Worm (Caenorhabditis elegans) whole organism, L3 larva: Measurements from ENCODE around the gene C47E8.1.

Experiments
- R02D3.7 ChIP-seq: fragments of 150-350 bp; optimal IDR thresholded peaks from 2 replicates; lab custom pipeline; 2014; ENCODE audit warnings: missing biosample characterization, missing genetic modification characterization
- ZK546.5 ChIP-seq: sonication (generic microtip); optimal IDR thresholded peaks from 2 replicates; lab custom pipeline; 2017; ENCODE audit warnings: missing biosample characterization, missing genetic modification characterization
- aly-2 ChIP-seq: fragments of 150-350 bp; optimal IDR thresholded peaks from 2 replicates; lab custom pipeline; 2014; ENCODE audit warnings: missing biosample characterization, missing genetic modification characterization
- ama-1 ChIP-seq: fragments of 150-350 bp; optimal IDR thresholded peaks from 2 replicates; lab custom pipeline; 2018
- ceh-28 ChIP-seq: fragments of 150-350 bp; optimal IDR thresholded peaks from 2 replicates; lab custom pipeline; 2014; ENCODE audit warnings: missing biosample characterization, missing genetic modification reagents, missing genetic modification characterization
- ceh-82 ChIP-seq: fragments of 150-350 bp; optimal IDR thresholded peaks from 2 replicates; lab custom pipeline; 2014; ENCODE audit warnings: missing biosample characterization, missing genetic modification characterization
- ceh-9 ChIP-seq: sonication (generic microtip); optimal IDR thresholded peaks from 2 replicates; lab custom pipeline; 2018; ENCODE audit warnings: missing biosample characterization, missing genetic modification characterization
- daf-12 ChIP-seq: fragments of 150-350 bp; optimal IDR thresholded peaks from 2 replicates; lab custom pipeline; 2014; ENCODE audit warnings: missing biosample characterization, missing genetic modification reagents, missing genetic modification characterization
- egl-27 ChIP-seq: sonication (generic microtip); optimal IDR thresholded peaks from 4 replicates; lab custom pipeline; 2017; ENCODE audit warnings: missing biosample characterization, missing genetic modification reagents, missing genetic modification characterization
- egl-5 ChIP-seq: fragments of 150-350 bp; optimal IDR thresholded peaks from 2 replicates; lab custom pipeline; 2017; ENCODE audit warnings: missing biosample characterization, missing genetic modification reagents, missing genetic modification characterization, inconsistent platforms
- elt-1 ChIP-seq: fragments of 150-350 bp; optimal IDR thresholded peaks from 2 replicates; lab custom pipeline; 2014; ENCODE audit warnings: missing biosample characterization, missing genetic modification characterization
- elt-3 ChIP-seq, 3 experiments: fragments of 150-350 bp in 1 of 3; sonication (generic microtip) in 2 of 3; optimal IDR thresholded peaks; 2 replicates in 2 of 3; 4 replicates in 1 of 3; lab custom pipeline; 2014 to 2017; ENCODE audit warnings: missing biosample characterization in 3 of 3, missing genetic modification characterization in 3 of 3
- eor-1 ChIP-seq, 2 experiments: fragments of 150-350 bp; optimal IDR thresholded peaks; 2 replicates each; lab custom pipeline; 2014 to 2018; ENCODE audit warnings: missing biosample characterization in 2 of 2, missing genetic modification characterization in 2 of 2
- fkh-10 ChIP-seq: sonication (generic microtip); optimal IDR thresholded peaks from 2 replicates; lab custom pipeline; 2017; ENCODE audit warnings: missing biosample characterization, missing genetic modification reagents, missing genetic modification characterization
- fkh-2 ChIP-seq: fragments of 150-350 bp; optimal IDR thresholded peaks from 2 replicates; lab custom pipeline; 2014; ENCODE audit warnings: missing biosample characterization, missing genetic modification reagents, missing genetic modification characterization
- fos-1 ChIP-seq: fragments of 150-350 bp; optimal IDR thresholded peaks from 2 replicates; lab custom pipeline; 2014; ENCODE audit warnings: missing biosample characterization, missing genetic modification characterization
- hmg-11 ChIP-seq: sonication (generic microtip); optimal IDR thresholded peaks from 2 replicates; lab custom pipeline; 2016; ENCODE audit warnings: missing genetic modification characterization, missing compliant biosample characterization
- jun-1 ChIP-seq: fragments of 150-350 bp; optimal IDR thresholded peaks from 2 replicates; lab custom pipeline; 2014; ENCODE audit warnings: missing biosample characterization, missing genetic modification reagents, missing genetic modification characterization
- lin-15B ChIP-seq: fragments of 150-350 bp; optimal IDR thresholded peaks from 2 replicates; lab custom pipeline; 2014; ENCODE audit warnings: missing biosample characterization, missing genetic modification characterization
- lin-39 ChIP-seq: fragments of 150-350 bp; optimal IDR thresholded peaks from 2 replicates; lab custom pipeline; 2018; ENCODE audit warnings: missing biosample characterization, missing genetic modification reagents, missing genetic modification characterization
- lsy-12 ChIP-seq: sonication (generic microtip); optimal IDR thresholded peaks from 2 replicates; lab custom pipeline; 2016; ENCODE audit warnings: mild to moderate bottlenecking, missing genetic modification characterization, missing compliant biosample characterization
- mdl-1 ChIP-seq: fragments of 150-350 bp; optimal IDR thresholded peaks from 2 replicates; lab custom pipeline; 2014; ENCODE audit warnings: missing biosample characterization, missing genetic modification characterization
- nfya-1 ChIP-seq: sonication (generic microtip); optimal IDR thresholded peaks from 2 replicates; lab custom pipeline; 2017; ENCODE audit warnings: missing genetic modification characterization, mild to moderate bottlenecking, missing compliant biosample characterization, antibody characterized with exemption, moderate library complexity; ENCODE audit not compliant: insufficient read depth
- nhr-12 ChIP-seq: fragments of 150-350 bp; optimal IDR thresholded peaks from 2 replicates; lab custom pipeline; 2014; ENCODE audit warnings: missing biosample characterization, missing genetic modification characterization
- nhr-23 ChIP-seq: fragments of 150-350 bp; optimal IDR thresholded peaks from 2 replicates; lab custom pipeline; 2014; ENCODE audit warnings: missing biosample characterization, missing genetic modification reagents, missing genetic modification characterization
- nhr-237 ChIP-seq: fragments of 150-350 bp; optimal IDR thresholded peaks from 2 replicates; lab custom pipeline; 2014; ENCODE audit warnings: missing biosample characterization, missing genetic modification characterization
- nhr-25 ChIP-seq: sonication (generic microtip); optimal IDR thresholded peaks from 2 replicates; lab custom pipeline; 2017; ENCODE audit warnings: missing biosample characterization, missing genetic modification characterization
- nhr-28 ChIP-seq: fragments of 150-350 bp; optimal IDR thresholded peaks from 2 replicates; lab custom pipeline; 2014; ENCODE audit warnings: missing biosample characterization, missing genetic modification characterization
- nhr-43 ChIP-seq: sonication (generic microtip); optimal IDR thresholded peaks from 2 replicates; lab custom pipeline; 2016; ENCODE audit warnings: mild to moderate bottlenecking, missing genetic modification characterization, missing compliant biosample characterization; ENCODE audit not compliant: poor library complexity, severe bottlenecking
- nhr-77 ChIP-seq: fragments of 150-350 bp; optimal IDR thresholded peaks from 2 replicates; lab custom pipeline; 2014; ENCODE audit warnings: missing biosample characterization, missing genetic modification characterization
- pha-4 ChIP-seq: fragments of 150-350 bp; optimal IDR thresholded peaks from 2 replicates; lab custom pipeline; 2014; ENCODE audit warnings: missing biosample characterization, missing genetic modification reagents, missing genetic modification characterization
- sea-2 ChIP-seq: fragments of 150-350 bp; sonication (generic microtip); optimal IDR thresholded peaks from 4 replicates; lab custom pipeline; 2014; ENCODE audit warnings: missing biosample characterization, missing genetic modification reagents, missing genetic modification characterization
- skn-1 ChIP-seq: fragments of 150-350 bp; optimal IDR thresholded peaks from 2 replicates; lab custom pipeline; 2014; ENCODE audit warnings: missing biosample characterization, missing genetic modification characterization
- snpc-4 ChIP-seq: fragments of 150-350 bp; optimal IDR thresholded peaks from 2 replicates; lab custom pipeline; 2014; ENCODE audit warnings: missing biosample characterization, missing genetic modification characterization
- tbx-2 ChIP-seq: sonication (generic microtip); optimal IDR thresholded peaks from 2 replicates; lab custom pipeline; 2016; ENCODE audit warnings: mild to moderate bottlenecking, missing genetic modification characterization, missing compliant biosample characterization
- unc-39 ChIP-seq: sonication (generic microtip); optimal IDR thresholded peaks from 4 replicates; lab custom pipeline; 2017; ENCODE audit warnings: missing biosample characterization, missing genetic modification characterization
- zag-1 ChIP-seq: fragments of 150-350 bp; optimal IDR thresholded peaks from 2 replicates; lab custom pipeline; 2014; ENCODE audit warnings: missing biosample characterization, missing genetic modification characterization
- ztf-11 ChIP-seq: fragments of 150-350 bp; optimal IDR thresholded peaks from 2 replicates; lab custom pipeline; 2014; ENCODE audit warnings: missing biosample characterization, missing genetic modification characterization
- ztf-4 ChIP-seq: fragments of 150-350 bp; optimal IDR thresholded peaks from 2 replicates; lab custom pipeline; 2014; ENCODE audit warnings: missing biosample characterization, missing genetic modification characterization

The C47E8.1 gene

ce11 chrV:14645817-14646789 lies 19.7 kb upstream of the C47E8.1 start, which contains the start of the genes rfc-1 and pmp-3:
rfc-1 (minus strand) TSS chrV:14645979.
pmp-3 (plus strand) TSS chrV:14646739.
- TF ChIP-seq ceh-9 (tag; lab: Kevin White, UChicago) (no peak), nhr-25 (no peak), hmg-11 (tag; lab: Kevin White, UChicago) (peak; percentile 39), ZK546.5 (no peak), eor-1 (tag; optimal IDR thresholded peaks at IDR 0.05; lab: Kevin White, UChicago) (no peak), egl-5 (tag; lab: Kevin White, UChicago) (no peak), fkh-10 (GFP tag; lab: Kevin White, UChicago) (no peak), sea-2 (GFP tag; lab: Kevin White, UChicago) (no peak), ztf-4 (no peak), ama-1 (lab: Kevin White, UChicago) (no peak), elt-3 (tag; optimal IDR thresholded peaks at IDR 0.05; lab: Kevin White, UChicago) (no peak), snpc-4 (tag; lab: Kevin White, UChicago) (no peak), nhr-28 (tag; lab: Kevin White, UChicago) (no peak), pha-4 (tag; lab: Kevin White, UChicago) (peak; percentile 30), unc-39 (no peak), jun-1 (no peak), egl-27 (tag; lab: Kevin White, UChicago) (no peak), lin-15B (tag; lab: Kevin White, UChicago) (peak; percentile 31), R02D3.7 (tag; lab: Kevin White, UChicago) (no peak), lsy-12 (no peak), lin-39 (tag; lab: Kevin White, UChicago) (no peak), elt-1 (tag; lab: Kevin White, UChicago) (no peak), nhr-237 (tag; lab: Kevin White, UChicago) (no peak), mdl-1 (no peak), fos-1 (no peak), tbx-2 (no peak), aly-2 (tag; lab: Kevin White, UChicago) (no peak), nhr-23 (tag; lab: Kevin White, UChicago) (peak; percentile 5), ztf-11 (no peak), nhr-43 (tag; lab: Kevin White, UChicago) (no peak), ceh-28 (tag; lab: Kevin White, UChicago) (no peak), nhr-12 (no peak), daf-12 (tag; lab: Kevin White, UChicago) (no peak), fkh-2 (tag; lab: Kevin White, UChicago) (no peak), zag-1 (tag; lab: Kevin White, UChicago) (no peak), nhr-77 (no peak), nfya-1 (peak; percentile 9), ceh-82 (no peak)

ce11 chrV:14648825-14649224 lies 17.0 kb upstream of the C47E8.1 start:
- TF ChIP-seq lsy-12 (no peak), fkh-10 (GFP tag; lab: Kevin White, UChicago) (peak; percentile 80)

DNA sequence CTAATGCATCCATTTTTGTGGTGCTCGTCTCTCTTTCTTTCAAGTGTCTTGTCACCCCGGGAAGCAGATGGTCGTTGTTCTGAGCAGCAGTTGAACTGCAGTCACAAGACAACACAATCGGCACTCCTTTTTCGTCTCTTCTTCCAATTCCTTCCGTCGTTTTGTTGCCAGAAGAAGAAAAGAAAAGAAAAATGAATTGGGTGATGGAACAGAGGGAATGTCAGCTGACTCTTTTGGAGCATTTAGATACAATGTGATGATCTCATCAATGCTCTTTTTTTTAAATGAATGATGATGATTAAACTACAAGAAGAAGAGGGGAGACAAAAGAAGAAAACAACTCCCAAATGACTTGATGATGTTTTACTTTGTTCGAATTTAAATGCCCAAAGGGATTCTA lies 15.9 kb upstream of the C47E8.1 start:
- TF ChIP-seq egl-5 (tag; lab: Kevin White, UChicago) (peak; percentile 39), nhr-12 (no peak), fkh-2 (tag; lab: Kevin White, UChicago) (no peak), lin-39 (tag; lab: Kevin White, UChicago) (no peak), zag-1 (tag; lab: Kevin White, UChicago) (no peak), fkh-10 (GFP tag; lab: Kevin White, UChicago) (peak; percentile 12), ztf-11 (no peak), skn-1 (tag; lab: Kevin White, UChicago) (peak; percentile 17), nfya-1 (peak; percentile 6), tbx-2 (no peak), elt-1 (tag; lab: Kevin White, UChicago) (no peak)
